Fruit fly (Drosophila melanogaster): ENCODE results near the gene CG2116.
A peak's percentile ranks its signal among the peaks of the same experiment; 100 is the strongest.

The CG2116 gene

dm6 chrX:8112715-8113114, 16.9 kb upstream of the CG2116 start (continued):
- TF ChIP-seq tgo (GFP tag; IDR thresholded peaks at IDR 0.05) = peak; percentile 38; the same call in 1 of the 3 replicates
- TF ChIP-seq gsb (GFP tag; IDR thresholded peaks at IDR 0.05) = 0 out of 2 replicates have a peak, but pooled peaks have one; percentile 39
- peak; percentile 45; the same call in 1 of the 2 replicates for TF ChIP-seq CG3847 (GFP tag; IDR thresholded peaks at IDR 0.05)
- peak; percentile 17 for TF ChIP-seq CG9727 (GFP tag; optimal IDR thresholded peaks at IDR 0.05)
- peak; percentile 4 for TF ChIP-seq nmo (GFP tag; optimal IDR thresholded peaks at IDR 0.05)
- TF ChIP-seq Oli (tag; optimal IDR thresholded peaks at IDR 0.05) = peak; percentile 25
- peak; percentile 11; the same call in 1 of the 2 replicates for TF ChIP-seq Adf1 (GFP tag; IDR thresholded peaks at IDR 0.05)
- no peak for TF ChIP-seq dati (GFP tag; IDR thresholded peaks at IDR 0.05)
- TF ChIP-seq CG10366 (GFP tag; IDR thresholded peaks at IDR 0.05) = peak; percentile 28; the same call in 1 of the 2 replicates
- peak; percentile 31 for TF ChIP-seq gro (GFP tag; optimal IDR thresholded peaks at IDR 0.05)
- peak; percentile 45 for TF ChIP-seq CG15269 (tag; optimal IDR thresholded peaks at IDR 0.05)
- no peak for TF ChIP-seq CG7271 (tag; optimal IDR thresholded peaks at IDR 0.05)
- peak; percentile 42 for TF ChIP-seq Abd-B (GFP tag; optimal IDR thresholded peaks at IDR 0.05)
- peak; percentile 55 for TF ChIP-seq gem (tag; optimal IDR thresholded peaks at IDR 0.05)
- TF ChIP-seq Dbx (GFP tag; IDR thresholded peaks at IDR 0.05) = peak; percentile 62; the same call in 2 of the 3 replicates
- TF ChIP-seq PHDP (tag; optimal IDR thresholded peaks at IDR 0.05) = peak; percentile 29
- TF ChIP-seq cg (GFP tag; optimal IDR thresholded peaks at IDR 0.05) = no peak
- no peak for TF ChIP-seq CG17568 (GFP tag; optimal IDR thresholded peaks at IDR 0.05)
- TF ChIP-seq pzg (GFP tag; optimal IDR thresholded peaks at IDR 0.05) = no peak
- TF ChIP-seq CG17359 (tag; optimal IDR thresholded peaks at IDR 0.05) = peak; percentile 6
- TF ChIP-seq Oaz (GFP tag; IDR thresholded peaks at IDR 0.05) = 0 out of 2 replicates have a peak, but pooled peaks have one; percentile 31
- TF ChIP-seq C15 (GFP tag; IDR thresholded peaks at IDR 0.05) = 0 out of 3 replicates have a peak, but pooled peaks have one; percentile 13
- TF ChIP-seq row (GFP tag; IDR thresholded peaks at IDR 0.05) = peak; percentile 66
- TF ChIP-seq CG11695 (GFP tag; IDR thresholded peaks at IDR 0.05) = 0 out of 3 replicates have a peak, but pooled peaks have one; percentile 28
- peak; percentile 53 for TF ChIP-seq Med (GFP tag)
- peak; percentile 26 for TF ChIP-seq Dek (tag; optimal IDR thresholded peaks at IDR 0.05)
- TF ChIP-seq abd-A (tag; optimal IDR thresholded peaks at IDR 0.05) = no peak
- TF ChIP-seq Antp (GFP tag; optimal IDR thresholded peaks at IDR 0.05) = peak; percentile 5
- TF ChIP-seq Hsf (GFP tag; optimal IDR thresholded peaks at IDR 0.05) = peak; percentile 1
- peak; percentile 55 for TF ChIP-seq CG2120 (GFP tag; optimal IDR thresholded peaks at IDR 0.05)
- peak; percentile 57 for TF ChIP-seq CG2678 (tag; optimal IDR thresholded peaks at IDR 0.05)
- TF ChIP-seq nerfin-1 (tag; optimal IDR thresholded peaks at IDR 0.05) = no peak
- no peak for TF ChIP-seq pan (optimal IDR thresholded peaks at IDR 0.05)
- peak in 1 of 2 experiments; percentile 50 for TF ChIP-seq pan (GFP tag; optimal IDR thresholded peaks at IDR 0.05 in 1 of 2, IDR thresholded peaks at IDR 0.05 in 1 of 2)
- TF ChIP-seq CG6854 (GFP tag; optimal IDR thresholded peaks at IDR 0.05) = no peak
- peak; percentile 21 for TF ChIP-seq CG6765 (GFP tag; optimal IDR thresholded peaks at IDR 0.05)
- peak; percentile 37 for TF ChIP-seq D19B (GFP tag; optimal IDR thresholded peaks at IDR 0.05)
- peak; percentile 69 for TF ChIP-seq Hmr (GFP tag; optimal IDR thresholded peaks at IDR 0.05)
- TF ChIP-seq CG7839 (tag; optimal IDR thresholded peaks at IDR 0.05) = peak; percentile 53
- TF ChIP-seq Ets65A (GFP tag) = peak; percentile 90
- 0 out of 2 replicates have a peak, but pooled peaks have one; percentile 14 for TF ChIP-seq ham (GFP tag; IDR thresholded peaks at IDR 0.05)
- 0 out of 2 replicates have a peak, but pooled peaks have one; percentile 3 for TF ChIP-seq NFAT (GFP tag; IDR thresholded peaks at IDR 0.05)
- TF ChIP-seq yki (optimal IDR thresholded peaks at IDR 0.05) = no peak
- no peak for TF ChIP-seq org-1 (GFP tag; optimal IDR thresholded peaks at IDR 0.05)
- TF ChIP-seq CG14014 (GFP tag; IDR thresholded peaks at IDR 0.05) = peak; percentile 46; the same call in 1 of the 2 replicates
